Worm (Caenorhabditis elegans) whole organism, L4 larva: ENCODE results near the gene fip-3.

Source experiments
- F37D6.2 ChIP-seq: sonication (generic microtip); optimal IDR thresholded peaks from 2 replicates; lab custom pipeline; 2016; ENCODE audit warnings: mild to moderate bottlenecking, missing genetic modification characterization, missing compliant biosample characterization
- Y5F2A.4 ChIP-seq: fragments of 200-800 bp; sonication (Bioruptor generic); optimal IDR thresholded peaks from 2 replicates; lab custom pipeline; 2018; ENCODE audit warnings: mild to moderate bottlenecking, missing genetic modification characterization, missing compliant biosample characterization
- Y75B8A.6 ChIP-seq: fragments of 200-800 bp; sonication (Bioruptor generic); IDR thresholded peaks from 2 replicates; pipeline ENCODE4 v1.3.6; 2022; ENCODE audit warnings: missing genetic modification reagents, missing genetic modification characterization, missing compliant biosample characterization
- ZK337.2 ChIP-seq: fragments of 200-800 bp; sonication (Bioruptor generic); IDR thresholded peaks from 2 replicates; pipeline ENCODE4 v1.3.6; 2022; ENCODE audit warnings: missing genetic modification reagents, missing genetic modification characterization, missing compliant biosample characterization
- ZK546.5 ChIP-seq, 2 experiments: sonication (generic microtip); optimal IDR thresholded peaks; 2 replicates each; lab custom pipeline; 2017; ENCODE audit warnings: missing biosample characterization in 2 of 2, missing genetic modification characterization in 2 of 2
- aha-1 ChIP-seq: fragments of 150-350 bp; peaks from one replicate; lab custom pipeline; 2014; ENCODE audit warnings: missing biosample characterization, missing genetic modification characterization
- ceh-62 ChIP-seq: sonication (generic microtip); optimal IDR thresholded peaks from 2 replicates; lab custom pipeline; 2017; ENCODE audit warnings: missing biosample characterization, missing genetic modification characterization
- ctbp-1 ChIP-seq: fragments of 200-800 bp; sonication (Bioruptor generic); IDR thresholded peaks from 2 replicates; pipeline ENCODE4 v1.3.6; 2022; ENCODE audit warnings: missing genetic modification reagents, missing genetic modification characterization, missing compliant biosample characterization
- daf-16 ChIP-seq, 3 experiments: sonication (generic microtip); optimal IDR thresholded peaks; 2 replicates each; lab custom pipeline; 2016 to 2017; ENCODE audit warnings: missing genetic modification characterization in 3 of 3, missing genetic modification reagents in 3 of 3, mild to moderate bottlenecking in 2 of 3, missing compliant biosample characterization in 2 of 3, missing biosample characterization in 1 of 3, moderate library complexity in 1 of 3
- daf-19 ChIP-seq: fragments of 200-800 bp; sonication (Bioruptor generic); conservative IDR thresholded peaks from 2 replicates; pipeline ENCODE4 v1.3.6; 2022; ENCODE audit warnings: missing genetic modification characterization, missing compliant biosample characterization
- dmd-6 ChIP-seq: fragments of 200-800 bp; sonication (Bioruptor generic); IDR thresholded peaks from 2 replicates; pipeline ENCODE4 v1.3.6; 2022; ENCODE audit warnings: missing genetic modification reagents, missing genetic modification characterization, missing compliant biosample characterization
- dmd-8 ChIP-seq: fragments of 200-800 bp; sonication (Bioruptor generic); IDR thresholded peaks from 2 replicates; pipeline ENCODE4 v1.3.6; 2022; ENCODE audit warnings: missing genetic modification characterization, missing compliant biosample characterization
- dmd-9 ChIP-seq: fragments of 200-800 bp; sonication (Bioruptor generic); IDR thresholded peaks from 2 replicates; pipeline ENCODE4 v1.3.6; 2022; ENCODE audit warnings: missing genetic modification reagents, missing genetic modification characterization, missing compliant biosample characterization
- fkh-10 ChIP-seq: fragments of 150-350 bp; optimal IDR thresholded peaks from 2 replicates; lab custom pipeline; 2014; ENCODE audit warnings: missing biosample characterization, missing genetic modification reagents, missing genetic modification characterization
- hif-1 ChIP-seq, 2 experiments: sonication (generic microtip); optimal IDR thresholded peaks; 2 replicates each; lab custom pipeline; 2016 to 2017; ENCODE audit warnings: missing compliant biosample characterization in 2 of 2, missing genetic modification characterization in 2 of 2, missing genetic modification reagents in 2 of 2, missing genotype in 2 of 2, mild to moderate bottlenecking in 1 of 2
- lim-7 ChIP-seq: fragments of 200-800 bp; sonication (Bioruptor generic); IDR thresholded peaks from 2 replicates; pipeline ENCODE4 v1.3.6; 2022; ENCODE audit warnings: missing genetic modification characterization, missing compliant biosample characterization
- lin-1 ChIP-seq: fragments of 200-800 bp; sonication (Bioruptor generic); IDR thresholded peaks from 2 replicates; pipeline ENCODE4 v1.3.6; 2022; ENCODE audit warnings: missing genetic modification reagents, missing genetic modification characterization, missing compliant biosample characterization
- lin-38 ChIP-seq: fragments of 200-800 bp; sonication (Bioruptor generic); IDR thresholded peaks from 2 replicates; pipeline ENCODE4 v1.3.6; 2022; ENCODE audit warnings: missing genetic modification reagents, missing genetic modification characterization, missing compliant biosample characterization
- lin-39 ChIP-seq: fragments of 150-350 bp; optimal IDR thresholded peaks from 2 replicates; lab custom pipeline; 2014; ENCODE audit warnings: missing biosample characterization, missing genetic modification reagents, missing genetic modification characterization
- lir-3 ChIP-seq: sonication (generic microtip); optimal IDR thresholded peaks from 2 replicates; lab custom pipeline; 2016; ENCODE audit warnings: mild to moderate bottlenecking, missing genetic modification characterization, missing compliant biosample characterization
- madf-9 ChIP-seq: fragments of 200-800 bp; sonication (Bioruptor generic); conservative IDR thresholded peaks from 2 replicates; pipeline ENCODE4 v1.3.6; 2022; ENCODE audit warnings: missing genetic modification reagents, missing genetic modification characterization, missing compliant biosample characterization
- mxl-2 ChIP-seq: fragments of 200-800 bp; sonication (Bioruptor generic); conservative IDR thresholded peaks from 2 replicates; pipeline ENCODE4 v1.3.6; 2022; ENCODE audit warnings: missing genetic modification reagents, missing genetic modification characterization, missing compliant biosample characterization
- nhr-111 ChIP-seq: fragments of 200-800 bp; sonication (Bioruptor generic); optimal IDR thresholded peaks from 2 replicates; lab custom pipeline; 2018; ENCODE audit warnings: mild to moderate bottlenecking, missing genetic modification characterization, missing compliant biosample characterization
- nhr-28 ChIP-seq: fragments of 150-350 bp; optimal IDR thresholded peaks from 2 replicates; lab custom pipeline; 2014; ENCODE audit warnings: missing biosample characterization, missing genetic modification characterization
- nhr-41 ChIP-seq: fragments of 200-800 bp; sonication (Bioruptor generic); IDR thresholded peaks from 2 replicates; pipeline ENCODE4 v1.3.6; 2022; ENCODE audit warnings: missing genetic modification reagents, missing genetic modification characterization, missing compliant biosample characterization
- nhr-48 ChIP-seq: sonication (generic microtip); optimal IDR thresholded peaks from 2 replicates; lab custom pipeline; 2016; ENCODE audit warnings: mild to moderate bottlenecking, missing genetic modification characterization, missing compliant biosample characterization
- php-3 ChIP-seq: fragments of 200-800 bp; sonication (Bioruptor generic); IDR thresholded peaks from 2 replicates; pipeline ENCODE4 v1.3.6; 2022; ENCODE audit warnings: missing genetic modification reagents, missing genetic modification characterization, missing compliant biosample characterization
- saeg-2 ChIP-seq: fragments of 200-800 bp; sonication (Bioruptor generic); IDR thresholded peaks from 2 replicates; pipeline ENCODE4 v1.3.6; 2022; ENCODE audit warnings: missing genetic modification reagents, missing genetic modification characterization, missing compliant biosample characterization
- spr-3 ChIP-seq: fragments of 200-800 bp; sonication (Bioruptor generic); optimal IDR thresholded peaks from 2 replicates; lab custom pipeline; 2018; ENCODE audit warnings: mild to moderate bottlenecking, missing genetic modification characterization, missing compliant biosample characterization
- tag-97 ChIP-seq: fragments of 200-800 bp; sonication (Bioruptor generic); IDR thresholded peaks from 2 replicates; pipeline ENCODE4 v1.3.6; 2022; ENCODE audit warnings: missing genetic modification characterization, missing compliant biosample characterization
- unc-39 ChIP-seq: sonication (generic microtip); optimal IDR thresholded peaks from 2 replicates; lab custom pipeline; 2017; ENCODE audit warnings: missing biosample characterization, missing genetic modification characterization
- unc-62 ChIP-seq, 3 experiments: fragments of 150-350 bp in 1 of 3; sonication (generic microtip); optimal IDR thresholded peaks in 2 of 3; peaks in 1 of 3; 1 replicate in 1 of 3; 2 replicates in 2 of 3; lab custom pipeline; 2014 to 2017; ENCODE audit warnings: missing biosample characterization in 3 of 3, missing genetic modification characterization in 3 of 3, missing genetic modification reagents in 3 of 3, missing genotype in 1 of 3
- zfp-2 ChIP-seq: sonication (generic microtip); optimal IDR thresholded peaks from 2 replicates; lab custom pipeline; 2016; ENCODE audit warnings: mild to moderate bottlenecking, missing genetic modification characterization, missing compliant biosample characterization
- ztf-11 ChIP-seq: fragments of 150-350 bp; optimal IDR thresholded peaks from 2 replicates; lab custom pipeline; 2014; ENCODE audit warnings: missing biosample characterization, missing genetic modification characterization
- ztf-7 ChIP-seq: fragments of 150-350 bp; optimal IDR thresholded peaks from 2 replicates; lab custom pipeline; 2014; ENCODE audit warnings: missing biosample characterization, missing genetic modification characterization

The fip-3 gene

ce11 chrIII:8588592-8589153 is 615 bp downstream of the fip-3 start, which contains the start of gene glr-1:
glr-1 (minus strand) TSS chrIII:8588642.
- TF ChIP-seq dmd-9 (no peak), aha-1 (tag; lab: Kevin White, UChicago) (peak; percentile 91), ctbp-1 (GFP tag; lab: Robert Waterston, UW) (0 out of 2 replicates have a peak, but pooled peaks have one; percentile 25), lim-7 (GFP tag; lab: Robert Waterston, UW) (no peak), fkh-10 (GFP tag; lab: Kevin White, UChicago) (peak; percentile 92)

DNA sequence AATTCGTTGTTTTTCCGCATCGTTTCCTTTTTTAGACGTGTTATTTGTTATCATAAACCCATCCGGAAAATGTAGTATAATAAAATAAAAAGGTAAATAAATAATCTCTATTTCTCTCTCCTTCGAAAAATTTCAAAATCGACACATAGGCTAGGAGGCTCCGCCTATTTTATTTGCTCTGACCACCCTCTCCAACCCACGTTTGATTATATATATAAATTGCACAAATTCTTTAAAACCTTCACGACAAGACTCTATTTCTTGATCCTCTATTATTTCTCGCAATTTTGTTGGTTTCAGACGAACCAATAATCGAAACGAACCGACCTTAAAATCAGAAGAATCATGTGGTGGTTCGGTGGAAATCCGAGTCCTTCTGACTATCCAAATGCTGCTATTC is 8.5 kb downstream of the fip-3 start, which contains the start of gene doxa-1:
Gene doxa-1 (plus strand): TSS at position 301 of the 400 bp plus-strand sequence.
- peak in 1 of 2 experiments; percentile 87 for TF ChIP-seq unc-62 (GFP tag; optimal IDR thresholded peaks at IDR 0.05 in 1 of 2; lab: Kevin White, UChicago)
- no peak for TF ChIP-seq unc-62 (tag; optimal IDR thresholded peaks at IDR 0.05; lab: Kevin White, UChicago)
- TF ChIP-seq aha-1 (tag; lab: Kevin White, UChicago), result peak; percentile 11
- no peak for TF ChIP-seq Y5F2A.4 (GFP tag; lab: Kevin White, UChicago)

ce11 chrIII:8579367-8579766 is 9.9 kb downstream of the fip-3 start:
- TF ChIP-seq ctbp-1 (GFP tag; lab: Robert Waterston, UW), result 0 out of 2 replicates have a peak, but pooled peaks have one; percentile 36
- peak; percentile 93 for TF ChIP-seq aha-1 (tag; lab: Kevin White, UChicago)
- no peak for TF ChIP-seq ZK337.2 (GFP tag; lab: Robert Waterston, UW)

DNA sequence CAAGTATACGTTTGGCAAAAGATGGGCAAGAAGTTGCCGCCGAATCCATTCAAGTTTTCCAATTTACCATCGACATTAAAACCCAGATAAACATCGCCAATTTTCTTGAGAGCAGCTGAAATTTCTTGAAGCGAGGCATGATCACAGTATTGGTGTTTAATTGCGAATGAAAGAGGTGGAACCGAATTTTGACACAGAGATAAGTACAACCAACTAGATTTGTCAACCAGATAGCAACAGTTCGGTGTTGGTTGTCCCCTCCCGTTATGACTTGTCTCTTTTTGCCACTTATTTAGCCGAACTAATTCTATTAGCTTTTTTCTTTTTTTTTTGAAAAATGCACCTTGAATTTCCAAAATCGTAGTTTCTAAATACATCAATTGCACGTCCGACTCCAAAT is 10.9 kb downstream of the fip-3 start:
- no peak for TF ChIP-seq zfp-2 (tag; lab: Kevin White, UChicago)
- TF ChIP-seq lin-39 (tag; lab: Kevin White, UChicago), result no peak
- no peak for TF ChIP-seq dmd-8
- no peak for TF ChIP-seq lin-38 (GFP tag; lab: Robert Waterston, UW)
- peak in 1 of 2 experiments; percentile 83 for TF ChIP-seq unc-62 (GFP tag; optimal IDR thresholded peaks at IDR 0.05 in 1 of 2; lab: Kevin White, UChicago)
- TF ChIP-seq unc-62 (tag; optimal IDR thresholded peaks at IDR 0.05; lab: Kevin White, UChicago), result no peak
- no peak for TF ChIP-seq lir-3
- peak; percentile 5 for TF ChIP-seq aha-1 (tag; lab: Kevin White, UChicago)
- TF ChIP-seq daf-19 (GFP tag; lab: Robert Waterston, UW), result no peak

- TF ChIP-seq unc-39 (tag; lab: Kevin White, UChicago), result no peak
- no peak for TF ChIP-seq mxl-2 (GFP tag; lab: Robert Waterston, UW)
- no peak for TF ChIP-seq daf-16 (GFP tag; optimal IDR thresholded peaks at IDR 0.05; lab: Kevin White, UChicago)
- no peak for TF ChIP-seq daf-16 (tag; optimal IDR thresholded peaks at IDR 0.05; lab: Kevin White, UChicago)
- no peak for TF ChIP-seq F37D6.2 (tag; lab: Kevin White, UChicago)
- TF ChIP-seq nhr-48, result no peak
- no peak for TF ChIP-seq tag-97 (GFP tag; lab: Robert Waterston, UW)
- no peak for TF ChIP-seq saeg-2
Measured at ce11 chrIII:8577534-8577933, 11.8 kb downstream of the fip-3 start.

DNA sequence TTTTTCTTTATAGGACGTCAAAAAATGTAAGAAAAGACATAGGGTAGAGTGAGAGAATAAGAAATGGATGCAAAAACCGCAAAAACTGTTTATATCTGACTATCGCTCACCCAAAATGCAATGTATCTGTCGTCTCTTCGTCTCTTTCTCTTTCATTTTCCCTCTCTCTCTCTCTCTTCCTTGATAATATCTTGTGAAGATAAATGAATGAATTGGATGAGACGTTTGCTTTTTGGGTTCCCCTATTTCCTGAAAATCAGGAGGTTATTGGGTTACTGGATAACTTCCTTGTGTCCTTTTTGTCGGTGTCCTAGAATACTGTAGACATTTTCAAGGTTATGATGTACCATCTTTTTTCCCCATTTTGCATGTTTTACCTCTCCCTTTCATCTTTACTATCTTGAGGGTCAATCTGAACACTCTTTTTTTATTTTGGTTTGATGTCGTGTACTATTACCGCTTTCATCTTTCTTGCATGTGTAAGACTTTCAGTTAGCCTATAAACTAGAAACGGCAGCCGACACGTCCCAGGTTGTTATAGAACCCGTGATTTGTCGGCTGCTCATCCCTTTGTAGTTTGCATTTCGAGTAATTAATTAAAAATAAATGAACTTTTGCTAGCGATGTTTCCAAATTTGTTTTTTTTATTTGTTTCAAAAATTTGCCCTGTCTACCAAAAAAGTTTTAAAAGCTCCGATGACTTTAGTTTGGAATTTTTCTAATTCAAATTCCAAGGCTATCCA is 13.8 kb downstream of the fip-3 start:
- TF ChIP-seq nhr-28 (tag; lab: Kevin White, UChicago) (peak; percentile 15), ZK546.5 (tag; optimal IDR thresholded peaks at IDR 0.05; lab: Kevin White, UChicago) (no peak), lin-39 (tag; lab: Kevin White, UChicago) (no peak), dmd-6 (GFP tag; lab: Robert Waterston, UW) (no peak), nhr-111 (no peak), Y5F2A.4 (GFP tag; lab: Kevin White, UChicago) (no peak), madf-9 (GFP tag; lab: Robert Waterston, UW) (no peak), aha-1 (tag; lab: Kevin White, UChicago) (peak; percentile 67), ztf-11 (tag; lab: Kevin White, UChicago) (no peak), php-3 (no peak), lin-1 (no peak), unc-62 (GFP tag; optimal IDR thresholded peaks at IDR 0.05 in 1 of 2; lab: Kevin White, UChicago) (peak in 1 of 2 experiments; percentile 72), unc-62 (tag; optimal IDR thresholded peaks at IDR 0.05; lab: Kevin White, UChicago) (no peak), Y75B8A.6 (GFP tag; lab: Robert Waterston, UW) (no peak), spr-3 (GFP tag; lab: Kevin White, UChicago) (no peak), ceh-62 (tag; lab: Kevin White, UChicago) (no peak), hif-1 (tag; optimal IDR thresholded peaks at IDR 0.05; lab: Kevin White, UChicago) (no peak), nhr-41 (GFP tag; lab: Robert Waterston, UW) (no peak), ztf-7 (tag; lab: Kevin White, UChicago) (no peak)
- TF ChIP-seq, all 104 proteins: peak for 3
